Worm (Caenorhabditis elegans): Measurements from ENCODE around the gene ric-8.

ric-8 gene

DNA sequence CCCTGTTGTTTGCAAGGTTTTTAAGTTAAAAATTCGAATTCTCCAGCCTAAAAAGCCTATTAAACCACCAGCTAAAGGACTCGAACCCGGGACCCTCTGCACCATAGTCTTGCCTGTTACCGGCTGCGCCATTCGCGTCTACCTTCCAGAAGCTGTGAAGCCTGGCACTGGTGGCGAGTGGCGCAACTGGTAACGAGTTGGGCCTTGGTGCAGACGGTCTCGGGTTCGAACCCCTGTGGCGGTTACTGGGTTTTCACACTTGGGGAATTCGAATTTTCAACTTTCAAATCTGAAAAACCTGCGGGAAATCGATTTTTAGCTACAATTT, 39.9 kb upstream of the ric-8 start:
- no peak for TF ChIP-seq elt-1 (tag; optimal IDR thresholded peaks at IDR 0.05)
- TF ChIP-seq lin-11 (tag; optimal IDR thresholded peaks at IDR 0.05) = no peak
- no peak for TF ChIP-seq unc-39 (tag; optimal IDR thresholded peaks at IDR 0.05)
- TF ChIP-seq nhr-25 (tag; optimal IDR thresholded peaks at IDR 0.05) = no peak
- TF ChIP-seq ama-1 (optimal IDR thresholded peaks at IDR 0.05) = no peak
- no peak for TF ChIP-seq nhr-77 (tag; optimal IDR thresholded peaks at IDR 0.05)
- TF ChIP-seq ztf-11 (tag; optimal IDR thresholded peaks at IDR 0.05) = no peak
- no peak for TF ChIP-seq mab-5 (tag; optimal IDR thresholded peaks at IDR 0.05)
- TF ChIP-seq C34F6.9 (tag; optimal IDR thresholded peaks at IDR 0.05) = no peak
- no peak for TF ChIP-seq nhr-11 (tag; optimal IDR thresholded peaks at IDR 0.05)
- no peak for TF ChIP-seq ztf-1 (GFP tag; conservative IDR thresholded peaks at IDR 0.05)
- TF ChIP-seq gmeb-1 (tag; optimal IDR thresholded peaks at IDR 0.05) = no peak
- no peak for TF ChIP-seq mbf-1 (tag; optimal IDR thresholded peaks at IDR 0.05)

DNA sequence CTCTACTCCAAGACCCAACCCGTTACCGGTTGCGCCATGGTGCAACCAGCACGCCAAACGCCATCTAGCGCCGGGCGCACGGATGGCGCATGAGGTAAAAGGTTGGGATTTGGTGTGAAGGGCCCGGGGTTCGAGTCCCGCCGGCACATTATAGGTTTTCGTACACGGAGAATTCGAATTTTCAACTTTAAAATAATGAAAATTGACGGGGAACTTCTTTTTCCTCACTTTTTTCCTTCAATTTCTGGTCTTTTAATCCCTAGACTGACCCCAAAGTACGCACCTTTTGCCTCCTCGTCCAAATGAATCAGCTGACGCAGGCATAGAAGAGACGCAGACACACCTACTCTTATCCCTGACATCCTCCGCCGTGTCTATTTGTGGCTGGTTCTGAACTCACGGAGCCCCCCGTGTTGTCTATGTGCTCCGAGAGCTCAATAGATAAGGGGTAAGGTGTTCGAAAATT, 39.2 kb upstream of the ric-8 start:
- no peak for TF ChIP-seq fos-1 (tag; optimal IDR thresholded peaks at IDR 0.05)
- TF ChIP-seq peb-1 (tag; optimal IDR thresholded peaks at IDR 0.05) = no peak
- TF ChIP-seq nhr-129 (tag; optimal IDR thresholded peaks at IDR 0.05) = peak; percentile 73
- TF ChIP-seq alr-1 (tag; optimal IDR thresholded peaks at IDR 0.05) = no peak
- TF ChIP-seq blmp-1 (tag; optimal IDR thresholded peaks at IDR 0.05; ENCODE audit: insufficient read depth) = no peak
- TF ChIP-seq unc-62 (GFP tag; optimal IDR thresholded peaks at IDR 0.05) = no peak
- peak; percentile 37 for TF ChIP-seq C34F6.9 (tag; optimal IDR thresholded peaks at IDR 0.05)
- peak; percentile 10 for TF ChIP-seq nhr-21 (tag; optimal IDR thresholded peaks at IDR 0.05)
- peak; percentile 68 for TF ChIP-seq sma-9 (GFP tag; optimal IDR thresholded peaks at IDR 0.05)
- no peak for TF ChIP-seq sma-9 (tag; optimal IDR thresholded peaks at IDR 0.05)
- peak; percentile 13 for TF ChIP-seq nhr-25 (tag; optimal IDR thresholded peaks at IDR 0.05)
- peak; percentile 19 for TF ChIP-seq lin-13 (GFP tag; optimal IDR thresholded peaks at IDR 0.05)
- TF ChIP-seq dmd-4 (tag; optimal IDR thresholded peaks at IDR 0.05) = no peak
- peak in 1 of 2 experiments; percentile 34 for TF ChIP-seq lsy-2 (tag; optimal IDR thresholded peaks at IDR 0.05)
- peak; percentile 44 for TF ChIP-seq Y55F3AM.14 (GFP tag; optimal IDR thresholded peaks at IDR 0.05)

DNA sequence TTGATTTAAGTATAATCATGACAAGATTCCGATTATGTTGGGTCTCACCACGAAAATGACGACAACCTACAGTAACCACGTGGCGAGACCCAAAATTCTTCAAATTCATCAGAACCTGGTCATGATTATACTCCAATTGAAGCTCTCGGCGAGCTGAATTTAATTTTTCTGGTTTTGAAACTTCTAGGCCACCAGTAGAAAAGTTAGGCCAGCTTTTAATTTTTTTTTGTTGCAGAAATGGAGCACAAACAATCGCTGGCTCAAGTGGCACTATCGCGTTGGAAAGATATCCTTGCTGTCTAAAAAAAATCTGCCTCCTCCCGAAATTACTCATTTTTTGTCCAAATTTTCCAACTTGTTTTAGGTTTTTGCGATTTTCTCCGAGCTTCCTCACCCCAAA, 36.2 kb upstream of the ric-8 start:
- TF ChIP-seq snpc-4 (tag; optimal IDR thresholded peaks at IDR 0.05) (no peak), ztf-1 (GFP tag; conservative IDR thresholded peaks at IDR 0.05) (no peak), aly-2 (tag; optimal IDR thresholded peaks at IDR 0.05) (no peak), mbf-1 (tag; optimal IDR thresholded peaks at IDR 0.05) (no peak), R02D3.7 (tag; optimal IDR thresholded peaks at IDR 0.05) (no peak), nhr-129 (tag; optimal IDR thresholded peaks at IDR 0.05) (no peak), nhr-25 (tag; optimal IDR thresholded peaks at IDR 0.05) (no peak), C34F6.9 (tag; optimal IDR thresholded peaks at IDR 0.05) (no peak)

DNA sequence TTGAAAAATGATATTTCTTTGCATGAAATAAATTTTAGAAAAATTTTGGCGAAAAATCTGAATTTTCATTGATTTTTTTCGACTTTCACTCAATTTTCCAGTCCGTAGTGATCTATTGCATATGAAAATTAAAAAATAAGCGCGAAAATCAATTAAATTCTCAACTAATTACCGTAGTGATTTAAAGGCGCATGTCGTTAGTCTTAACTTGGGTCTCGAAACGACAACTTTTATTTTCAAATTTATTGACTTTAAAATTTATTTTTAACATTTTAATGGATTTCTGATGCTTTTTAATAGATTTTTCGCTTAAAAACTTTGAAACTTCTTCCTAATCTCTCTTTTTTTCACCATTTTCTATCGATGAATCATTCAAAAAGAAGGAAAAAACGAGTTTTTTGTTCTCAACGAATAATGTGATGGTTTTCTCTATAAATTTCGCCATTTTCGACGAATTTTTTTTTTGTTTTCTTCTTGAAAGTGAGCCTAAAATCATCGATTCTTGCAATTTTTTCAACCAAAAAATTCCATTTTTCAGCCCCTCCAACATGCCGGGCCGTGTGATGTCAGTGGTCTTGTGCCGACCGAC, 35.2 kb upstream of the ric-8 start, which contains the start of gene vamp-7:
vamp-7 (plus strand) TSS at position 539 of the 589 bp plus-strand sequence.
- TF ChIP-seq ztf-11 (tag; optimal IDR thresholded peaks at IDR 0.05) (no peak), nhr-12 (tag; optimal IDR thresholded peaks at IDR 0.05) (no peak), lsy-2 (tag; optimal IDR thresholded peaks at IDR 0.05) (no peak), nhr-129 (tag; optimal IDR thresholded peaks at IDR 0.05) (no peak), nhr-21 (tag; optimal IDR thresholded peaks at IDR 0.05) (peak; percentile 2), egl-27 (tag; optimal IDR thresholded peaks at IDR 0.05) (no peak), ztf-1 (GFP tag; conservative IDR thresholded peaks at IDR 0.05) (no peak), sma-3 (GFP tag; optimal IDR thresholded peaks at IDR 0.05) (no peak), ztf-4 (tag; optimal IDR thresholded peaks at IDR 0.05) (no peak), mdl-1 (tag; optimal IDR thresholded peaks at IDR 0.05) (no peak), nhr-25 (tag; optimal IDR thresholded peaks at IDR 0.05) (peak; percentile 42), crh-2 (tag; optimal IDR thresholded peaks at IDR 0.05) (peak; percentile 3), blmp-1 (tag; optimal IDR thresholded peaks at IDR 0.05; ENCODE audit: insufficient read depth) (peak; percentile 18)

DNA sequence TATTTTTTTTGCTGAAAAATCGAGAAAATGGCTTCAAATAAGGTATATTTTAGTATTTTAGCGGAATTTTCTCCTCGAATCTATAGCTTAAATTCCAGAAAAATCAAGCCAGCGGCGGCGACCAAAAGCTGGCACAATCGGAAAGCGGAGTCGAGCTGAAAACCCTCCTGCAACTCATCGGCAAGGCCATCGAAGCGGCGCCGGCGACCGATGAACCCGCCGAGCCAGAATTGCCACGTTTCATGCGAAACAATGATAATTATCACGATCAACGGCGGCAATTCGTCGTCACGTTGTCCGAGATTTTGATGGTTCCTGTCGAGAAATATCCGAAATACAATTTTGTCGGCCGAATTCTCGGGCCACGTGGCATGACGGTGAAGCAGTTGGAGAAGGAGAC, 32.4 kb upstream of the ric-8 start, which contains the start of gene Y69A2AR.32:
Y69A2AR.32 (plus strand) TSS at position 28 of the 400 bp plus-strand sequence.
- TF ChIP-seq mdl-1 (tag; optimal IDR thresholded peaks at IDR 0.05) (no peak), nhr-10 (tag; optimal IDR thresholded peaks at IDR 0.05) (no peak), ceh-82 (tag; optimal IDR thresholded peaks at IDR 0.05) (no peak), Y55F3AM.14 (GFP tag; optimal IDR thresholded peaks at IDR 0.05) (no peak), dmd-4 (tag; optimal IDR thresholded peaks at IDR 0.05) (no peak), elt-1 (tag; optimal IDR thresholded peaks at IDR 0.05) (no peak), nhr-6 (tag; optimal IDR thresholded peaks at IDR 0.05) (no peak), snpc-4 (tag; optimal IDR thresholded peaks at IDR 0.05) (no peak)
